Fruit fly (Drosophila melanogaster) whole organism, embryonic: ENCODE results near the gene kibra.

Source experiments
- ATbp ChIP-seq: fragments of 200-800 bp; sonication (Bioruptor generic); optimal IDR thresholded peaks from 2 replicates; lab custom pipeline; 2017; ENCODE audit warnings: missing biosample characterization, mild to moderate bottlenecking, missing genetic modification characterization, missing genetic modification reagents
- CG1024 ChIP-seq: fragments of 200-800 bp; sonication (Bioruptor generic); IDR thresholded peaks from 2 replicates; pipeline ENCODE4 v1.3.6; 2022; ENCODE audit warnings: missing biosample characterization, missing genetic modification characterization
- CG12155 ChIP-seq: fragments of 200-800 bp; sonication (Bioruptor generic); optimal IDR thresholded peaks from 3 replicates; lab custom pipeline; 2016; ENCODE audit warnings: missing biosample characterization, missing genetic modification characterization
- CG12769 ChIP-seq: fragments of 200-800 bp; sonication (Bioruptor generic); optimal IDR thresholded peaks from 2 replicates; lab custom pipeline; 2019; ENCODE audit warnings: missing biosample characterization, mild to moderate bottlenecking, missing genetic modification characterization, moderate library complexity
- CG13775 ChIP-seq: fragments of 200-800 bp; sonication (Bioruptor generic); optimal IDR thresholded peaks from 3 replicates; lab custom pipeline; 2017; ENCODE audit warnings: missing biosample characterization, mild to moderate bottlenecking, missing genetic modification characterization
- CG1602 ChIP-seq: fragments of 200-800 bp; sonication (Bioruptor generic); optimal IDR thresholded peaks from 3 replicates; lab custom pipeline; 2016; ENCODE audit warnings: missing biosample characterization, missing genetic modification characterization
- CG17612 ChIP-seq: fragments of 200-800 bp; sonication (Bioruptor generic); IDR thresholded peaks from 2 replicates; pipeline ENCODE4 v1.3.6; 2022; ENCODE audit warnings: missing biosample characterization, missing genetic modification characterization
- CG17802 ChIP-seq: fragments of 200-800 bp; sonication (Bioruptor generic); optimal IDR thresholded peaks from 2 replicates; lab custom pipeline; 2018; ENCODE audit warnings: missing biosample characterization, mild to moderate bottlenecking, missing genetic modification characterization, moderate library complexity
- CG18619 ChIP-seq: fragments of 200-800 bp; sonication (Bioruptor generic); optimal IDR thresholded peaks from 3 replicates; lab custom pipeline; 2017; ENCODE audit warnings: missing biosample characterization, mild to moderate bottlenecking, missing genetic modification characterization
- CG2116 ChIP-seq: fragments of 200-800 bp; sonication (Bioruptor generic); optimal IDR thresholded peaks from 3 replicates; lab custom pipeline; 2018; ENCODE audit warnings: missing biosample characterization, mild to moderate bottlenecking, missing genetic modification characterization
- CG34422 ChIP-seq: fragments of 200-800 bp; sonication (Bioruptor generic); IDR thresholded peaks from 3 replicates; pipeline ENCODE4 v1.3.6; 2022; ENCODE audit warnings: missing biosample characterization, missing genetic modification characterization
- CG3726 ChIP-seq: fragments of 200-800 bp; sonication (Bioruptor generic); IDR thresholded peaks from 3 replicates; pipeline ENCODE4, ENCODE4 v1.3.6; 2022; ENCODE audit warnings: missing biosample characterization, missing genetic modification characterization
- CG3995 ChIP-seq: fragments of 200-800 bp; sonication (Bioruptor generic); optimal IDR thresholded peaks from 3 replicates; lab custom pipeline; 2016; ENCODE audit warnings: missing biosample characterization, missing genetic modification characterization
- CG4360 ChIP-seq: fragments of 200-800 bp; sonication (Bioruptor generic); IDR thresholded peaks from 2 replicates; pipeline ENCODE4 v1.3.6; 2022; ENCODE audit warnings: missing biosample characterization, missing genetic modification characterization
- CG4707 ChIP-seq: fragments of 200-800 bp; sonication (Bioruptor generic); optimal IDR thresholded peaks from 2 replicates; lab custom pipeline; 2018; ENCODE audit warnings: missing biosample characterization, mild to moderate bottlenecking, missing genetic modification characterization, moderate library complexity
- CG6654 ChIP-seq: fragments of 200-800 bp; sonication (Bioruptor generic); optimal IDR thresholded peaks from 2 replicates; lab custom pipeline; 2017; ENCODE audit warnings: missing biosample characterization, mild to moderate bottlenecking, missing genetic modification characterization
- CG6683 ChIP-seq: fragments of 200-800 bp; sonication (Bioruptor generic); optimal IDR thresholded peaks from 2 replicates; lab custom pipeline; 2017; ENCODE audit warnings: missing biosample characterization, mild to moderate bottlenecking, missing genetic modification characterization, missing genetic modification reagents
- CG6813 ChIP-seq: fragments of 200-800 bp; sonication (Bioruptor generic); optimal IDR thresholded peaks from 2 replicates; lab custom pipeline; 2017; ENCODE audit warnings: missing biosample characterization, missing genetic modification characterization, mild to moderate bottlenecking, moderate library complexity, missing genetic modification reagents
- CG7372 ChIP-seq: fragments of 200-800 bp; sonication (Bioruptor generic); IDR thresholded peaks from 2 replicates; pipeline ENCODE4 v1.3.6; 2022; ENCODE audit warnings: missing biosample characterization, missing genetic modification characterization
- CG8281 ChIP-seq: fragments of 200-800 bp; sonication (Bioruptor generic); optimal IDR thresholded peaks from 2 replicates; lab custom pipeline; 2018; ENCODE audit warnings: missing biosample characterization, mild to moderate bottlenecking, missing genetic modification characterization, moderate library complexity
- CrebB ChIP-seq: fragments of 200-800 bp; sonication (Bioruptor generic); optimal IDR thresholded peaks from 3 replicates; lab custom pipeline; 2018; ENCODE audit warnings: missing biosample characterization, mild to moderate bottlenecking, missing genetic modification characterization
- Drgx ChIP-seq: fragments of 200-800 bp; sonication (Bioruptor generic); IDR thresholded peaks from 2 replicates; pipeline ENCODE4 v1.3.6; 2022; ENCODE audit warnings: missing biosample characterization, missing genetic modification characterization
- H2.0 ChIP-seq: fragments of 200-800 bp; sonication (Bioruptor generic); IDR thresholded peaks from 2 replicates; pipeline ENCODE4 v1.3.6; 2022; ENCODE audit warnings: missing biosample characterization, missing genetic modification characterization
- HHEX ChIP-seq: fragments of 200-800 bp; sonication (Bioruptor generic); optimal IDR thresholded peaks from 3 replicates; lab custom pipeline; 2017; ENCODE audit warnings: missing biosample characterization, mild to moderate bottlenecking, missing genetic modification characterization, missing genetic modification reagents
- MBD-R2 ChIP-seq: fragments of 200-800 bp; sonication (Bioruptor generic); IDR thresholded peaks from 2 replicates; pipeline ENCODE4 v1.3.6; 2022; ENCODE audit warnings: missing biosample characterization, missing genetic modification characterization
- Max ChIP-seq: fragments of 200-800 bp; sonication (Bioruptor generic); optimal IDR thresholded peaks from 2 replicates; lab custom pipeline; 2016; ENCODE audit warnings: missing biosample characterization, mild to moderate bottlenecking, missing genetic modification characterization
- PHDP ChIP-seq: fragments of 200-800 bp; sonication (Bioruptor generic); optimal IDR thresholded peaks from 3 replicates; lab custom pipeline; 2018; ENCODE audit warnings: missing biosample characterization, mild to moderate bottlenecking, missing genetic modification characterization, moderate library complexity
- Sox100B ChIP-seq: fragments of 200-800 bp; sonication (Bioruptor generic); optimal IDR thresholded peaks from 3 replicates; lab custom pipeline; 2018; ENCODE audit warnings: missing biosample characterization, mild to moderate bottlenecking, missing genetic modification characterization
- Sox102F ChIP-seq: fragments of 200-800 bp; sonication (Bioruptor generic); optimal IDR thresholded peaks from 2 replicates; lab custom pipeline; 2018; ENCODE audit warnings: missing biosample characterization, mild to moderate bottlenecking, missing genetic modification characterization, moderate library complexity
- Stat92E ChIP-seq, 3 experiments: fragments of >200 bp in 2 of 3; fragments of 200-800 bp in 1 of 3; sonication (Bioruptor generic) in 1 of 3; optimal IDR thresholded peaks; 2 replicates each; lab custom pipeline; 2017 to 2019; ENCODE audit warnings: missing biosample characterization in 3 of 3, missing genetic modification characterization in 3 of 3, mild to moderate bottlenecking in 1 of 3, moderate library complexity in 1 of 3
- Xbp1 ChIP-seq: fragments of 200-800 bp; sonication (Bioruptor generic); optimal IDR thresholded peaks from 3 replicates; lab custom pipeline; 2016; ENCODE audit warnings: missing biosample characterization, mild to moderate bottlenecking, missing genetic modification characterization
- al ChIP-seq: fragments of 200-800 bp; sonication (Bioruptor generic); IDR thresholded peaks from 2 replicates; pipeline ENCODE4 v1.3.6; 2022; ENCODE audit warnings: missing biosample characterization, missing genetic modification characterization
- chm ChIP-seq: fragments of 200-800 bp; sonication (Bioruptor generic); IDR thresholded peaks from 2 replicates; pipeline ENCODE4 v1.3.6; 2022; ENCODE audit warnings: missing biosample characterization, missing genetic modification characterization
- dan ChIP-seq: fragments of 200-800 bp; sonication (Bioruptor generic); IDR thresholded peaks from 2 replicates; pipeline ENCODE4 v1.3.6; 2022; ENCODE audit warnings: missing biosample characterization, missing genetic modification characterization
- ems ChIP-seq: fragments of 200-800 bp; sonication (Bioruptor generic); optimal IDR thresholded peaks from 3 replicates; lab custom pipeline; 2016; ENCODE audit warnings: missing biosample characterization, missing genetic modification characterization
- ewg ChIP-seq: fragments of 200-800 bp; sonication (Bioruptor generic); optimal IDR thresholded peaks from 3 replicates; lab custom pipeline; 2017; ENCODE audit warnings: mild to moderate bottlenecking, missing biosample characterization, missing genetic modification reagents, missing genetic modification characterization
- gem ChIP-seq: fragments of 200-800 bp; sonication (Bioruptor generic); optimal IDR thresholded peaks from 2 replicates; lab custom pipeline; 2019; ENCODE audit warnings: missing biosample characterization, mild to moderate bottlenecking, missing genetic modification characterization, moderate library complexity
- kay ChIP-seq: fragments of 200-800 bp; sonication (Bioruptor generic); optimal IDR thresholded peaks from 2 replicates; lab custom pipeline; 2016; ENCODE audit warnings: missing biosample characterization, missing genetic modification characterization
- lilli ChIP-seq: fragments of 200-800 bp; sonication (Bioruptor generic); optimal IDR thresholded peaks from 3 replicates; lab custom pipeline; 2016; ENCODE audit warnings: missing biosample characterization, missing genetic modification characterization
- lov ChIP-seq, 2 experiments: fragments of 200-800 bp in 1 of 2; fragments of >200 bp in 1 of 2; sonication (Bioruptor generic) in 1 of 2; IDR thresholded peaks in 1 of 2; optimal IDR thresholded peaks in 1 of 2; 2 replicates in 1 of 2; 3 replicates in 1 of 2; pipeline versions ENCODE4 v1.3.6 to Lab custom; 2017 to 2022; ENCODE audit warnings: missing biosample characterization in 1 of 2, missing genetic modification characterization in 1 of 2
- p53 ChIP-seq: fragments of 200-800 bp; sonication (Bioruptor generic); optimal IDR thresholded peaks from 2 replicates; lab custom pipeline; 2016; ENCODE audit warnings: missing biosample characterization, missing genetic modification characterization
- pros ChIP-seq: fragments of 200-800 bp; sonication (Bioruptor generic); optimal IDR thresholded peaks from 3 replicates; lab custom pipeline; 2019; ENCODE audit warnings: missing biosample characterization, mild to moderate bottlenecking, missing genetic modification characterization, moderate library complexity
- tap ChIP-seq: fragments of 200-800 bp; optimal IDR thresholded peaks from 3 replicates; lab custom pipeline; 2019; ENCODE audit warnings: missing biosample characterization, mild to moderate bottlenecking, missing genetic modification characterization, moderate library complexity
- toy ChIP-seq: fragments of 200-800 bp; sonication (Bioruptor generic); IDR thresholded peaks from 2 replicates; pipeline ENCODE4 v1.3.6; 2022; ENCODE audit warnings: missing biosample characterization, missing genetic modification characterization
- trh ChIP-seq: fragments of 200-800 bp; sonication (Bioruptor generic); optimal IDR thresholded peaks from 2 replicates; lab custom pipeline; 2016; ENCODE audit warnings: missing biosample characterization, missing genetic modification characterization
- z ChIP-seq: fragments of 200-800 bp; sonication (Bioruptor generic); IDR thresholded peaks from 3 replicates; pipeline ENCODE4 v1.3.6; 2022; ENCODE audit warnings: missing biosample characterization, missing genetic modification characterization

kibra gene

dm6 chr3R:14696949-14697513 is 27.0 kb downstream of the kibra start, which contains the start of gene Meltrin (continued):
- TF ChIP-seq CG4360 (GFP tag; lab: Robert Waterston, UW) = no peak
- no peak for TF ChIP-seq p53 (GFP tag; lab: Kevin White, UChicago)
- peak; percentile 71 for TF ChIP-seq CG6813 (GFP tag; lab: Kevin White, UChicago)
- no peak for TF ChIP-seq Drgx (GFP tag; lab: Robert Waterston, UW)
- TF ChIP-seq PHDP (tag; lab: Kevin White, UChicago) = peak; percentile 54
- TF ChIP-seq CG12769 (tag; lab: Kevin White, UChicago) = peak; percentile 70
- no peak for TF ChIP-seq CG6654 (GFP tag; lab: Kevin White, UChicago)
- TF ChIP-seq lilli = peak; percentile 36
- TF ChIP-seq MBD-R2 (GFP tag; lab: Robert Waterston, UW) = no peak
- TF ChIP-seq pros (GFP tag; lab: Kevin White, UChicago) = peak; percentile 66
- peak; percentile 83 for TF ChIP-seq CrebB (tag; lab: Kevin White, UChicago)
- TF ChIP-seq CG13775 (GFP tag; lab: Kevin White, UChicago) = peak; percentile 47
- peak; percentile 10 for TF ChIP-seq CG18619
- peak; percentile 7 for TF ChIP-seq CG12155 (GFP tag; lab: Kevin White, UChicago)
- peak; percentile 42 for TF ChIP-seq ewg (GFP tag; lab: Kevin White, UChicago)
- no peak for TF ChIP-seq CG8281 (tag; lab: Kevin White, UChicago)
- TF ChIP-seq CG7372 (GFP tag; lab: Robert Waterston, UW) = no peak
- TF ChIP-seq gem = peak; percentile 15
- no peak for TF ChIP-seq Sox102F (GFP tag; lab: Kevin White, UChicago)
- peak; percentile 17 for TF ChIP-seq kay (GFP tag; lab: Kevin White, UChicago)
- peak; percentile 69 for TF ChIP-seq ems
- TF ChIP-seq dan (GFP tag; lab: Robert Waterston, UW) = no peak
- TF ChIP-seq tap (tag; lab: Kevin White, UChicago) = peak; percentile 48
- peak; percentile 39 for TF ChIP-seq CG6683
- no peak for TF ChIP-seq z (GFP tag; lab: Robert Waterston, UW)
- TF ChIP-seq al (GFP tag; lab: Robert Waterston, UW) = no peak
- no peak for TF ChIP-seq CG3995 (GFP tag; lab: Kevin White, UChicago)
- TF ChIP-seq CG3726 (GFP tag; lab: Robert Waterston, UW) = no peak
- peak; percentile 27 for TF ChIP-seq HHEX (GFP tag; lab: Kevin White, UChicago)
- TF ChIP-seq lov (optimal IDR thresholded peaks at IDR 0.05; lab: Kevin White, UChicago) = no peak
- TF ChIP-seq lov (GFP tag; IDR thresholded peaks at IDR 0.05; lab: Robert Waterston, UW) = no peak
- TF ChIP-seq Max (GFP tag; lab: Kevin White, UChicago) = peak; percentile 50
- TF ChIP-seq ATbp (GFP tag; lab: Kevin White, UChicago) = peak; percentile 18
- TF ChIP-seq CG17612 (GFP tag; lab: Robert Waterston, UW) = no peak
- TF ChIP-seq Stat92E (GFP tag; optimal IDR thresholded peaks at IDR 0.05; lab: Kevin White, UChicago) = peak in 1 of 3 experiments; percentile 95
- TF ChIP-seq toy (GFP tag; lab: Robert Waterston, UW) = no peak
- TF ChIP-seq CG2116 (GFP tag; lab: Kevin White, UChicago) = peak; percentile 91
- TF ChIP-seq CG1024 = no peak
- no peak for TF ChIP-seq trh (GFP tag; lab: Kevin White, UChicago)
- no peak for TF ChIP-seq H2.0
- no peak for TF ChIP-seq CG1602
- no peak for TF ChIP-seq chm (GFP tag; lab: Robert Waterston, UW)
- TF ChIP-seq CG17802 (tag; lab: Kevin White, UChicago) = no peak
- no peak for TF ChIP-seq Sox100B (GFP tag; lab: Kevin White, UChicago)
- TF ChIP-seq CG4707 = peak; percentile 50
- TF ChIP-seq CG34422 (GFP tag; lab: Robert Waterston, UW) = no peak
- TF ChIP-seq Xbp1 (GFP tag; lab: Kevin White, UChicago) = peak; percentile 57
